Fruit fly (Drosophila melanogaster): ENCODE measurements around the gene Crg-1.

Crg-1 gene

DNA sequence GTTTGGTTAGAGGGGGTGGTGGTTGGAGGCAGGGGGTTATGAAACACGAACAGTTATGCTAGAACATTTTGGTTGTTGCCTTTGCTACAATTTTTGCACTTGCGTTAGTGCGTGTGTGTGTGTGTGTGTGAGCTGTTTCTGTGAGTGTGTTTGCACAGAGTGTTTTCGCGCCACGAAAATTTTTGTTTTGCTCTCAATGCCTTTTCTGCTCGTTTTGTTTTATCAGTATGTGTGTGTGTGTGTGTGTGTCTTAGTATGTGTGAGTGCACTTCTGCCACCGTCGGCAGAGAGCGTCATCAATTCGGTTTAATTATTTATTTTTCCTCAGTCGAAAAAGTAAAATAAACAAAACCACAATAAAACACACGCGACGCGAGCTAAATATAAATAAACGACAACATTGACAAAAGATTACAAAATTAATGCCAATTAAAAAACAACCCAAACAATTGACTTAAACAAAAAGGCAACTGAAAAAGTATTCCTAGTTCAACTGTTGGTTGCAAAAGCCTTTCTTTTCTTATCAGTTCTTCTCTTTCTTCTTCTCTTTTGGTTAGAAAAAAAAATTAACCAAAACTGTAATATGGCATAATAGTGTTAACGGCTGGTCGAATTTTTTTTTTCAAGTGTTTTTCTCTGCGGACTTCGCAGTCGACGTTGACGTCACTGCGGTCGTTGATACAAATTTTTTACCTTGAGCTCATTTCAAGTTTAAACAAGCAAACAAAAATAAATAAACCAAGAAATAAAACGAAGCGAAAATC, 31.5 kb upstream of the Crg-1 start (continued):
- TF ChIP-seq CG11762 (GFP tag; optimal IDR thresholded peaks at IDR 0.05; ENCODE audit: insufficient read depth), result no peak
- TF ChIP-seq svp (GFP tag), result peak; percentile 96
- TF ChIP-seq lz (GFP tag; optimal IDR thresholded peaks at IDR 0.05), result peak; percentile 83
- peak; percentile 75 for TF ChIP-seq CG6792 (GFP tag; optimal IDR thresholded peaks at IDR 0.05)
- no peak for TF ChIP-seq Lpt (GFP tag; optimal IDR thresholded peaks at IDR 0.05)
- peak; percentile 49 for TF ChIP-seq fkh (GFP tag; optimal IDR thresholded peaks at IDR 0.05)
- peak; percentile 59 for TF ChIP-seq CG6163 (GFP tag; IDR thresholded peaks at IDR 0.05)
- TF ChIP-seq CG6854 (GFP tag; optimal IDR thresholded peaks at IDR 0.05), result peak; percentile 61
- peak; percentile 44 for TF ChIP-seq CG10669 (GFP tag; optimal IDR thresholded peaks at IDR 0.05)
- no peak for TF ChIP-seq CG9139 (GFP tag; optimal IDR thresholded peaks at IDR 0.05)
- peak; percentile 50 for TF ChIP-seq Eip93F (GFP tag; optimal IDR thresholded peaks at IDR 0.05)
- TF ChIP-seq CG8319 (GFP tag; optimal IDR thresholded peaks at IDR 0.05), result peak; percentile 65
- no peak for TF ChIP-seq dsx (GFP tag; optimal IDR thresholded peaks at IDR 0.05; ENCODE audit: poor library complexity, severe bottlenecking)
- peak; percentile 14 for TF ChIP-seq Ets96B (tag; optimal IDR thresholded peaks at IDR 0.05)
- peak; percentile 51 for TF ChIP-seq CG6276 (GFP tag; optimal IDR thresholded peaks at IDR 0.05)
- peak; percentile 59 for TF ChIP-seq acj6 (GFP tag; optimal IDR thresholded peaks at IDR 0.05)
- TF ChIP-seq CG11294 (GFP tag; IDR thresholded peaks at IDR 0.05), result no peak

DNA sequence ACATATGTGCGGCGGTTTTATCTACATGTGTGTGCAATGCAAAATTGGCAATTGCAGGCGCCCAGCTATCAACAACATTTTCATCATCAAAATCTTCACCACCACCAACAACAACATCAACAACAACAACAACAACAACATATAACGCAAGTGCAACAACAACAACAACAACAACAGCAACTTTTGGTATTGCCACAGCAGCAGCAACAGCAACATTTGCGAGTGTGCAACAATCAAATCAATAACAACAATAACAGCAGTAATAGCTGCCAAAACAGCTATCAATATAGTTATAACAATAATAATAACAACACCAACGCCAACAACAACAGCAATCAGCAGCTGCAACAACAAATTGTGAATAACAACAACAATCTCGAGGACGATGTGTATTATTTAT, 30.6 kb upstream of the Crg-1 start:
- TF ChIP-seq CG1621 (tag; optimal IDR thresholded peaks at IDR 0.05) (no peak), Blimp-1 (GFP tag; optimal IDR thresholded peaks at IDR 0.05) (no peak), fd85E (GFP tag; optimal IDR thresholded peaks at IDR 0.05) (no peak), Sox102F (GFP tag; optimal IDR thresholded peaks at IDR 0.05) (no peak), Smox (GFP tag; optimal IDR thresholded peaks at IDR 0.05) (no peak), net (GFP tag; optimal IDR thresholded peaks at IDR 0.05) (no peak)

DNA sequence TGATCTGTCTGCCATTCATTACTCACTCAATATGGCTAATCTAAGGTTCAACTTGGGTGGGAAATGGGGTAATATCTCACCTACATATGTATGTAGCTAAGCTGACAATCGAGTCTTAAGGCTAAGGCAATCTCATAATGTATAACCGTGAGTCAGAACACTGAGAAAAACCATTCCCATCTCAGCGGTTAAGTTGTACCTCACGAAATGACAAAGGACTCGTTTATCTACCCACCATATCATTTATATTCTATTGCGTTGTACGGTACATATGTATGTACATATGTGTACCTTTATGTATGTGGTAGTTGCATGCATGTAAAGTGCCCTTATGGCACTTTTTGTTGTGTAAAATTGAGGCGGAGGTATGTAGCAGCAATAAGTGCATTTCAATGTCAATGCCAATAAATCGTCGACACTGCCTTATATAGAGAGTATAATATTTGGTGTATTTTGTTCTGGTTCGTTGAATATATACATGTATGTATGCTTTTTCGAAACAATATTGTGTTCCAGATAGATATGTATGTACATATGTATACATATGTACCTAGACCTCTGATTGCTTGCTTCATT, 30.0 kb upstream of the Crg-1 start:
- peak; percentile 17 for TF ChIP-seq topi (GFP tag; optimal IDR thresholded peaks at IDR 0.05)
- no peak for TF ChIP-seq Lpt (GFP tag; optimal IDR thresholded peaks at IDR 0.05)
- peak; percentile 61 for TF ChIP-seq Eip78C (GFP tag)
- TF ChIP-seq CG31627 (GFP tag; optimal IDR thresholded peaks at IDR 0.05), result no peak
- peak; percentile 9 for TF ChIP-seq Ets21C (GFP tag; optimal IDR thresholded peaks at IDR 0.05)
- no peak for TF ChIP-seq CG11294 (GFP tag; IDR thresholded peaks at IDR 0.05)
- peak; percentile 16 for TF ChIP-seq Hr39 (GFP tag; optimal IDR thresholded peaks at IDR 0.05)
- no peak for TF ChIP-seq Eip75B (GFP tag; optimal IDR thresholded peaks at IDR 0.05)
- TF ChIP-seq pdm3 (GFP tag; optimal IDR thresholded peaks at IDR 0.05), result no peak
- no peak for TF ChIP-seq achi (GFP tag; optimal IDR thresholded peaks at IDR 0.05)
- TF ChIP-seq CG7368 (GFP tag; optimal IDR thresholded peaks at IDR 0.05), result no peak
- TF ChIP-seq CG8632 (GFP tag; optimal IDR thresholded peaks at IDR 0.05), result no peak
- TF ChIP-seq CG3919 (GFP tag; optimal IDR thresholded peaks at IDR 0.05), result no peak
- TF ChIP-seq Met (GFP tag; optimal IDR thresholded peaks at IDR 0.05), result peak; percentile 14
- no peak for TF ChIP-seq Blimp-1 (GFP tag; optimal IDR thresholded peaks at IDR 0.05)
- TF ChIP-seq fd59A (GFP tag; optimal IDR thresholded peaks at IDR 0.05), result no peak
- TF ChIP-seq esn (GFP tag; optimal IDR thresholded peaks at IDR 0.05), result peak; percentile 21
- TF ChIP-seq lz (GFP tag; optimal IDR thresholded peaks at IDR 0.05), result peak; percentile 4
- TF ChIP-seq CG9139 (GFP tag; optimal IDR thresholded peaks at IDR 0.05), result no peak
- TF ChIP-seq svp (GFP tag), result peak; percentile 34
- TF ChIP-seq dsx (GFP tag; optimal IDR thresholded peaks at IDR 0.05; ENCODE audit: poor library complexity, severe bottlenecking), result no peak
- no peak for TF ChIP-seq CG8319 (GFP tag; optimal IDR thresholded peaks at IDR 0.05)
- no peak for TF ChIP-seq dac (GFP tag; optimal IDR thresholded peaks at IDR 0.05)
